Worm (Caenorhabditis elegans) whole organism, young adult: ENCODE data around the gene T07F12.4.

Source experiments
- C17E4.6 ChIP-seq: fragments of 200-800 bp; sonication (Bioruptor generic); IDR thresholded peaks from 2 replicates; pipeline ENCODE4 v1.3.6; 2022; ENCODE audit warnings: missing genetic modification reagents, missing genetic modification characterization, missing compliant biosample characterization
- F10E7.11 ChIP-seq: sonication (generic microtip); optimal IDR thresholded peaks from 2 replicates; lab custom pipeline; 2017; ENCODE audit warnings: mild to moderate bottlenecking, missing genetic modification characterization, moderate library complexity, missing compliant biosample characterization
- F37B4.10 ChIP-seq: fragments of 200-800 bp; sonication (Bioruptor generic); IDR thresholded peaks from 2 replicates; pipeline ENCODE4 v1.3.6; 2022; ENCODE audit warnings: missing genetic modification characterization, missing compliant biosample characterization
- F52B5.7 ChIP-seq: sonication (generic microtip); optimal IDR thresholded peaks from 2 replicates; lab custom pipeline; 2016; ENCODE audit warnings: mild to moderate bottlenecking, missing genetic modification characterization, missing compliant biosample characterization
- K11D2.4 ChIP-seq: fragments of 200-800 bp; sonication (Bioruptor generic); IDR thresholded peaks from 2 replicates; pipeline ENCODE4 v1.3.6; 2022; ENCODE audit warnings: missing genetic modification reagents, missing genetic modification characterization, missing compliant biosample characterization
- K12H6.12 ChIP-seq: fragments of 200-800 bp; sonication (Bioruptor generic); optimal IDR thresholded peaks from 2 replicates; lab custom pipeline; 2018; ENCODE audit warnings: mild to moderate bottlenecking, missing genetic modification characterization, missing compliant biosample characterization
- Y53G8AR.9 ChIP-seq: fragments of 200-800 bp; sonication (Bioruptor generic); conservative IDR thresholded peaks from 2 replicates; pipeline ENCODE4 v1.3.6; 2022; ENCODE audit warnings: missing genetic modification reagents, missing genetic modification characterization, missing compliant biosample characterization
- Y56A3A.18 ChIP-seq: fragments of 200-800 bp; sonication (Bioruptor generic); IDR thresholded peaks from 2 replicates; pipeline ENCODE4 v1.3.6; 2022; ENCODE audit warnings: missing genetic modification reagents, missing genetic modification characterization, missing compliant biosample characterization
- Y79H2A.3 ChIP-seq: fragments of 200-800 bp; sonication (Bioruptor generic); conservative IDR thresholded peaks from 2 replicates; pipeline ENCODE4 v1.3.6; 2022; ENCODE audit warnings: missing genetic modification reagents, missing genetic modification characterization, missing compliant biosample characterization
- ZK185.1 ChIP-seq: sonication (generic microtip); optimal IDR thresholded peaks from 2 replicates; lab custom pipeline; 2016; ENCODE audit warnings: mild to moderate bottlenecking, missing genetic modification characterization, missing compliant biosample characterization; ENCODE audit not compliant: poor library complexity, severe bottlenecking
- ama-1 ChIP-seq, 3 experiments: fragments of 150-350 bp in 1 of 3; sonication (generic microtip) in 2 of 3; optimal IDR thresholded peaks; 2 replicates each; lab custom pipeline; 2014 to 2018; ENCODE audit warnings: missing biosample characterization in 2 of 3, missing genetic modification characterization in 2 of 3, missing genetic modification reagents in 2 of 3
- atf-7 ChIP-seq: sonication (generic microtip); optimal IDR thresholded peaks from 2 replicates; lab custom pipeline; 2017; ENCODE audit warnings: mild to moderate bottlenecking, missing genetic modification characterization, missing compliant biosample characterization
- bed-1 ChIP-seq: fragments of 200-800 bp; sonication (Bioruptor generic); IDR thresholded peaks from 2 replicates; pipeline ENCODE4 v1.3.6; 2022; ENCODE audit warnings: missing genetic modification reagents, missing genetic modification characterization, missing compliant biosample characterization
- ccch-3 ChIP-seq: fragments of 200-800 bp; sonication (Bioruptor generic); optimal IDR thresholded peaks from 2 replicates; lab custom pipeline; 2018; ENCODE audit warnings: mild to moderate bottlenecking, missing genetic modification characterization, missing compliant biosample characterization
- cebp-1 ChIP-seq, 2 experiments: fragments of 200-800 bp in 1 of 2; sonication (Bioruptor generic) in 1 of 2; sonication (generic microtip) in 1 of 2; IDR thresholded peaks in 1 of 2; optimal IDR thresholded peaks in 1 of 2; 2 replicates each; pipeline versions ENCODE4 v1.3.6 to Lab custom; 2017 to 2022; ENCODE audit warnings: missing compliant biosample characterization in 2 of 2, missing genetic modification characterization in 2 of 2, mild to moderate bottlenecking in 1 of 2, missing genetic modification reagents in 1 of 2, moderate library complexity in 1 of 2
- ceh-100 ChIP-seq: fragments of 200-800 bp; sonication (Bioruptor generic); IDR thresholded peaks from 2 replicates; pipeline ENCODE4 v1.3.6; 2022; ENCODE audit warnings: missing genetic modification reagents, missing genetic modification characterization, missing compliant biosample characterization
- ceh-27 ChIP-seq: fragments of 200-800 bp; sonication (Bioruptor generic); optimal IDR thresholded peaks from 2 replicates; lab custom pipeline; 2018; ENCODE audit warnings: mild to moderate bottlenecking, missing genetic modification characterization, moderate library complexity, missing compliant biosample characterization
- ceh-58 ChIP-seq: fragments of 200-800 bp; sonication (Bioruptor generic); IDR thresholded peaks from 2 replicates; pipeline ENCODE4 v1.3.6; 2022; ENCODE audit warnings: missing genetic modification characterization, missing compliant biosample characterization
- ceh-91 ChIP-seq: fragments of 200-800 bp; sonication (Bioruptor generic); IDR thresholded peaks from 2 replicates; pipeline ENCODE4 v1.3.6; 2022; ENCODE audit warnings: missing genetic modification reagents, missing genetic modification characterization, missing compliant biosample characterization
- chd-7 ChIP-seq: sonication (generic microtip); optimal IDR thresholded peaks from 2 replicates; lab custom pipeline; 2016; ENCODE audit warnings: mild to moderate bottlenecking, missing genetic modification characterization, moderate library complexity, missing compliant biosample characterization
- egl-18 ChIP-seq: fragments of 200-800 bp; sonication (Bioruptor generic); IDR thresholded peaks from 2 replicates; pipeline ENCODE4 v1.3.6; 2022; ENCODE audit warnings: missing genetic modification reagents, missing genetic modification characterization, missing compliant biosample characterization
- egrh-3 ChIP-seq: fragments of 200-800 bp; sonication (Bioruptor generic); IDR thresholded peaks from 2 replicates; pipeline ENCODE4 v1.3.6; 2022; ENCODE audit warnings: missing genetic modification reagents, missing genetic modification characterization, missing compliant biosample characterization
- ets-4 ChIP-seq: fragments of 200-800 bp; sonication (Bioruptor generic); optimal IDR thresholded peaks from 2 replicates; lab custom pipeline; 2018; ENCODE audit warnings: mild to moderate bottlenecking, missing genetic modification characterization, missing compliant biosample characterization
- gei-17 ChIP-seq: fragments of 200-800 bp; sonication (Bioruptor generic); optimal IDR thresholded peaks from 2 replicates; lab custom pipeline; 2018; ENCODE audit warnings: mild to moderate bottlenecking, missing genetic modification characterization, missing compliant biosample characterization
- hlh-26 ChIP-seq: fragments of 200-800 bp; sonication (Bioruptor generic); conservative IDR thresholded peaks from 2 replicates; pipeline ENCODE4 v1.3.6; 2022; ENCODE audit warnings: missing genetic modification reagents, missing genetic modification characterization, missing compliant biosample characterization
- hmg-1.2 ChIP-seq: fragments of 200-800 bp; sonication (Bioruptor generic); IDR thresholded peaks from 2 replicates; pipeline ENCODE4 v1.3.6; 2022; ENCODE audit warnings: missing genetic modification reagents, missing genetic modification characterization, missing compliant biosample characterization
- hsf-1 ChIP-seq: fragments of 200-800 bp; sonication (Bioruptor generic); IDR thresholded peaks from 2 replicates; pipeline ENCODE4 v1.3.6; 2022; ENCODE audit warnings: missing genetic modification reagents, missing genetic modification characterization, missing compliant biosample characterization
- let-607 ChIP-seq, 2 experiments: fragments of 200-800 bp in 1 of 2; sonication (Bioruptor generic) in 1 of 2; sonication (generic microtip) in 1 of 2; optimal IDR thresholded peaks; 2 replicates each; lab custom pipeline; 2016 to 2018; ENCODE audit warnings: mild to moderate bottlenecking in 2 of 2, missing compliant biosample characterization in 2 of 2, missing genetic modification characterization in 2 of 2, moderate library complexity in 2 of 2, missing genotype in 1 of 2
- lin-35 ChIP-seq, 3 experiments: fragments of 150-350 bp in 2 of 3; sonication (generic microtip) in 1 of 3; optimal IDR thresholded peaks; 2 replicates each; lab custom pipeline; 2014 to 2018; ENCODE audit warnings: missing biosample characterization in 3 of 3, missing genetic modification characterization in 3 of 3, missing genetic modification reagents in 3 of 3
- lin-54 ChIP-seq: fragments of 200-800 bp; sonication (Bioruptor generic); optimal IDR thresholded peaks from 2 replicates; lab custom pipeline; 2018; ENCODE audit warnings: mild to moderate bottlenecking, missing genetic modification characterization, missing compliant biosample characterization
- lsl-1 ChIP-seq: fragments of 200-800 bp; sonication (Bioruptor generic); optimal IDR thresholded peaks from 2 replicates; lab custom pipeline; 2018; ENCODE audit warnings: mild to moderate bottlenecking, missing genetic modification characterization, moderate library complexity, missing compliant biosample characterization
- madf-10 ChIP-seq: sonication (generic microtip); optimal IDR thresholded peaks from 2 replicates; lab custom pipeline; 2016; ENCODE audit warnings: mild to moderate bottlenecking, missing genetic modification characterization, missing compliant biosample characterization
- mcd-1 ChIP-seq: fragments of 200-800 bp; sonication (Bioruptor generic); IDR thresholded peaks from 2 replicates; pipeline ENCODE4 v1.3.6; 2022; ENCODE audit warnings: missing genetic modification reagents, missing genetic modification characterization, missing compliant biosample characterization
- nfya-2 ChIP-seq: fragments of 200-800 bp; sonication (Bioruptor generic); IDR thresholded peaks from 2 replicates; pipeline ENCODE4 v1.3.6; 2022; ENCODE audit warnings: missing genetic modification reagents, missing genetic modification characterization, missing compliant biosample characterization
- nfyb-1 ChIP-seq: fragments of 200-800 bp; sonication (Bioruptor generic); IDR thresholded peaks from 2 replicates; pipeline ENCODE4 v1.3.6; 2022; ENCODE audit warnings: missing genetic modification reagents, missing genetic modification characterization, missing compliant biosample characterization
- pbrm-1 ChIP-seq: fragments of 200-800 bp; sonication (Bioruptor generic); IDR thresholded peaks from 2 replicates; pipeline ENCODE4 v1.3.6; 2022; ENCODE audit warnings: missing genetic modification reagents, missing genetic modification characterization, missing compliant biosample characterization
- pha-4 ChIP-seq: fragments of 150-350 bp; sonication (generic microtip); optimal IDR thresholded peaks from 2 replicates; lab custom pipeline; 2014; ENCODE audit warnings: missing biosample characterization, missing genetic modification reagents, missing genetic modification characterization
- snpc-1.3 ChIP-seq: sonication (generic microtip); optimal IDR thresholded peaks from 2 replicates; lab custom pipeline; 2017; ENCODE audit warnings: missing genetic modification characterization, mild to moderate bottlenecking, missing compliant biosample characterization, antibody characterized with exemption, moderate library complexity, missing genotype, missing genetic modification reagents; ENCODE audit not compliant: insufficient read depth
- somi-1 ChIP-seq: fragments of 200-800 bp; sonication (Bioruptor generic); optimal IDR thresholded peaks from 2 replicates; lab custom pipeline; 2018; ENCODE audit warnings: mild to moderate bottlenecking, missing genetic modification characterization, missing compliant biosample characterization
- sptf-2 ChIP-seq: fragments of 200-800 bp; sonication (Bioruptor generic); optimal IDR thresholded peaks from 2 replicates; lab custom pipeline; 2018; ENCODE audit warnings: mild to moderate bottlenecking, missing genetic modification characterization, missing compliant biosample characterization
- tbx-9 ChIP-seq: sonication (generic microtip); optimal IDR thresholded peaks from 2 replicates; lab custom pipeline; 2016; ENCODE audit warnings: borderline replicate concordance, missing genetic modification characterization, inconsistent platforms, missing compliant biosample characterization
- tlf-1 ChIP-seq: fragments of 200-800 bp; sonication (Bioruptor generic); optimal IDR thresholded peaks from 2 replicates; lab custom pipeline; 2018; ENCODE audit warnings: mild to moderate bottlenecking, missing genetic modification characterization, missing compliant biosample characterization
- unc-130 ChIP-seq: sonication (generic microtip); optimal IDR thresholded peaks from 2 replicates; lab custom pipeline; 2016; ENCODE audit warnings: missing genetic modification reagents, missing genetic modification characterization, missing compliant biosample characterization
- xnd-1 ChIP-seq: sonication (generic microtip); optimal IDR thresholded peaks from 2 replicates; lab custom pipeline; 2016; ENCODE audit warnings: missing genotype, missing genetic modification reagents, missing genetic modification characterization, missing compliant biosample characterization
- zfh-2 ChIP-seq: fragments of 200-800 bp; sonication (Bioruptor generic); conservative IDR thresholded peaks from 2 replicates; pipeline ENCODE4 v1.3.6; 2022; ENCODE audit warnings: missing genetic modification reagents, missing genetic modification characterization, missing compliant biosample characterization
- zim-3 ChIP-seq: sonication (generic microtip); optimal IDR thresholded peaks from 2 replicates; lab custom pipeline; 2017; ENCODE audit warnings: mild to moderate bottlenecking, missing genetic modification characterization, moderate library complexity, missing compliant biosample characterization

Gene T07F12.4

DNA sequence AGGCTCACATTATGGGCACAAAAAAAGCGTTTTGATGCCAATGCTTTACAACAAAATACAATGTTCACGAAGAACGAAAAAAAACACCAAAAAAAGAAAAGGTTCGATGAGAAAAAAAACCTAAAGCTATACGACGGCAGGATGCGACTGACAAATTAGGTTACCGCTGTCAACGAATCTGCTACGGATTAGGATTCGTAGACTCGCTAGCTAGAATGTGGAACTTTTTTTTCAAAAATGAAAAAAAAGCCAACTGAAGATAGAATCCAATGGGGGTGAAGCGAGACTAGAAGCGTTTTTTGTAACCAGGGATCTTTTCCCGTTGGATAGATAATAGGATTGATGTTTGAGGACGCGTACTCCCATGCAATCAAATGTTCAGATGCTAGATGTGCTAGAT, 1.4 kb upstream of the T07F12.4 start:
- TF ChIP-seq lin-35 (GFP tag; optimal IDR thresholded peaks at IDR 0.05; lab: Kevin White, UChicago) (peak in 1 of 3 experiments; percentile 6), ceh-58 (GFP tag; lab: Robert Waterston, UW) (no peak)

DNA sequence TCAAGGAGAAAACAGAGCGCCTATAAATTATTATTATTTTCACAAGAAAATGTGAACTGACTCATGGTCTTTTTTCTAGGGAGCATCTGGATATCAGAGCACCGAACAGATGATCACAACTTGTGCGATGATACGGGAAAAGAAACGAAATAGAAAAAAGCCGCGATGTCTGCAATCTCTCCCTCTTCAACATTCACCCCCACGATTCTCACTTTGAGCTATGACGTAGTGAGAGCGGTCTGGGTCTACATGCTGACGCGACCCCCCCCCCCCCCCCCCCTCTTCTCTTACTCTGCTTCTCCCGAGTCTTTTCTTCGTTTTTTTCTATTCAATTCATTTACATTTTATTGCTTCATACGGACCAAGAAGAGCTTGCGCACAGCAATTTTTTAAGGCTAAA, 991 bp downstream of the T07F12.4 start:
- TF ChIP-seq egrh-3 (peak; percentile 76), atf-7 (tag; lab: Kevin White, UChicago) (peak; percentile 70), ceh-100 (no peak), F52B5.7 (tag; lab: Kevin White, UChicago) (no peak), let-607 (tag; optimal IDR thresholded peaks at IDR 0.05; lab: Kevin White, UChicago) (no peak), madf-10 (tag; lab: Kevin White, UChicago) (no peak), K11D2.4 (GFP tag; lab: Robert Waterston, UW) (no peak), somi-1 (GFP tag; lab: Kevin White, UChicago) (no peak), xnd-1 (tag; lab: Kevin White, UChicago) (no peak), tlf-1 (GFP tag; lab: Kevin White, UChicago) (no peak), pha-4 (tag; lab: Kevin White, UChicago) (no peak), ccch-3 (GFP tag; lab: Kevin White, UChicago) (no peak), lsl-1 (GFP tag; lab: Kevin White, UChicago) (no peak), zim-3 (tag; lab: Kevin White, UChicago) (no peak), lin-54 (no peak), ets-4 (GFP tag; lab: Kevin White, UChicago) (no peak), nfya-2 (GFP tag; lab: Robert Waterston, UW) (no peak), snpc-1.3 (tag; lab: Kevin White, UChicago) (no peak), cebp-1 (GFP tag; IDR thresholded peaks at IDR 0.05; lab: Robert Waterston, UW) (no peak), cebp-1 (tag; optimal IDR thresholded peaks at IDR 0.05; lab: Kevin White, UChicago) (peak; percentile 55), F37B4.10 (GFP tag; lab: Robert Waterston, UW) (no peak), zfh-2 (GFP tag; lab: Robert Waterston, UW) (peak; percentile 97), unc-130 (GFP tag; lab: Kevin White, UChicago) (no peak), hsf-1 (GFP tag; lab: Robert Waterston, UW) (no peak), F10E7.11 (tag; lab: Kevin White, UChicago) (no peak), Y53G8AR.9 (GFP tag; lab: Robert Waterston, UW) (no peak), Y79H2A.3 (GFP tag; lab: Robert Waterston, UW) (no peak), Y56A3A.18 (GFP tag; lab: Robert Waterston, UW) (no peak), nfyb-1 (GFP tag; lab: Robert Waterston, UW) (0 out of 2 replicates have a peak, but pooled peaks have one; percentile 9), ZK185.1 (tag; lab: Kevin White, UChicago) (no peak), K12H6.12 (peak; percentile 69), ceh-27 (peak; percentile 38), egl-18 (no peak), hmg-1.2 (GFP tag; lab: Robert Waterston, UW) (peak; percentile 42; the same call in 1 of the 2 replicates), mcd-1 (GFP tag; lab: Robert Waterston, UW) (0 out of 2 replicates have a peak, but pooled peaks have one; percentile 23), gei-17 (GFP tag; lab: Kevin White, UChicago) (no peak), ceh-91 (GFP tag; lab: Robert Waterston, UW) (no peak), pbrm-1 (GFP tag; lab: Robert Waterston, UW) (no peak), C17E4.6 (GFP tag; lab: Robert Waterston, UW) (no peak), hlh-26 (GFP tag; lab: Robert Waterston, UW) (no peak), tbx-9 (tag; lab: Kevin White, UChicago) (no peak), bed-1 (GFP tag; lab: Robert Waterston, UW) (no peak), ama-1 (optimal IDR thresholded peaks at IDR 0.05; lab: Kevin White, UChicago) (no peak), ama-1 (GFP tag; optimal IDR thresholded peaks at IDR 0.05; lab: Kevin White, UChicago) (no peak), sptf-2 (GFP tag; lab: Kevin White, UChicago) (no peak), chd-7 (peak; percentile 43)
